Fruit fly (Drosophila melanogaster) S2 (cell line): ENCODE results near the gene Blos4.

Experiments used
- CG8478 ChIP-seq: fragments of >200 bp; optimal IDR thresholded peaks from 2 replicates; lab custom pipeline; 2018
- CTCF ChIP-seq, 2 experiments: fragments of >200 bp; optimal IDR thresholded peaks; 2 replicates each; lab custom pipeline; 2018

dm6 chr3L:10891414-10891813, 12.5 kb downstream of the Blos4 start, which contains the start of gene Cpr67Fa2:
- TF ChIP-seq CTCF (optimal IDR thresholded peaks at IDR 0.05; lab: Kevin White, UChicago) (no peak), CG8478 (lab: Kevin White, UChicago) (no peak)
